Fruit fly (Drosophila melanogaster) whole organism, pupa: Measurements from ENCODE around the gene CG44325.

Source experiments
- CG10348 ChIP-seq: fragments of 200-800 bp; sonication (Bioruptor generic); IDR thresholded peaks from 2 replicates; pipeline ENCODE4 v1.3.6; 2022; ENCODE audit warnings: missing biosample characterization, missing genetic modification characterization
- CG13204 ChIP-seq: fragments of 200-800 bp; sonication (Bioruptor generic); optimal IDR thresholded peaks from 2 replicates; lab custom pipeline; 2018; ENCODE audit warnings: missing biosample characterization, mild to moderate bottlenecking, missing genetic modification characterization, moderate library complexity
- CG14655 ChIP-seq: fragments of 200-800 bp; sonication (Bioruptor generic); optimal IDR thresholded peaks from 3 replicates; lab custom pipeline; 2017; ENCODE audit warnings: mild to moderate bottlenecking, missing biosample characterization, missing genetic modification reagents, missing genetic modification characterization
- CG17806 ChIP-seq: fragments of 200-800 bp; sonication (Bioruptor generic); optimal IDR thresholded peaks from 2 replicates; lab custom pipeline; 2018; ENCODE audit warnings: missing biosample characterization, mild to moderate bottlenecking, missing genetic modification characterization, moderate library complexity
- CG8159 ChIP-seq: fragments of 200-800 bp; sonication (Bioruptor generic); optimal IDR thresholded peaks from 3 replicates; lab custom pipeline; 2018; ENCODE audit warnings: missing biosample characterization, mild to moderate bottlenecking, missing genetic modification characterization, moderate library complexity
- CG8301 ChIP-seq: fragments of 200-800 bp; sonication (Bioruptor generic); optimal IDR thresholded peaks from 2 replicates; lab custom pipeline; 2018; ENCODE audit warnings: missing biosample characterization, mild to moderate bottlenecking, missing genetic modification characterization
- D1 ChIP-seq: fragments of 200-800 bp; sonication (Bioruptor generic); optimal IDR thresholded peaks from 2 replicates; lab custom pipeline; 2018; ENCODE audit warnings: missing biosample characterization, mild to moderate bottlenecking, missing genetic modification characterization, moderate library complexity
- EcR ChIP-seq: fragments of 200-800 bp; sonication (Bioruptor generic); optimal IDR thresholded peaks from 3 replicates; lab custom pipeline; 2019; ENCODE audit warnings: missing biosample characterization, missing genetic modification characterization, mild to moderate bottlenecking, moderate library complexity, missing genetic modification reagents
- Ets98B ChIP-seq: fragments of 200-800 bp; sonication (Bioruptor generic); IDR thresholded peaks from 2 replicates; pipeline ENCODE4 v1.3.6; 2022; ENCODE audit warnings: missing biosample characterization, missing genetic modification characterization
- Pif1B ChIP-seq: fragments of 200-800 bp; sonication (Bioruptor generic); optimal IDR thresholded peaks from 3 replicates; lab custom pipeline; 2016; ENCODE audit warnings: missing biosample characterization, missing genetic modification characterization
- Snoo ChIP-seq: fragments of 200-800 bp; sonication (Bioruptor generic); optimal IDR thresholded peaks from 3 replicates; lab custom pipeline; 2017; ENCODE audit warnings: missing biosample characterization, mild to moderate bottlenecking, missing genetic modification characterization, inconsistent platforms
- fd96Ca ChIP-seq: fragments of 200-800 bp; sonication (Bioruptor generic); IDR thresholded peaks from 3 replicates; pipeline ENCODE4 v1.3.6; 2022; ENCODE audit warnings: missing biosample characterization, missing genetic modification characterization
- gl ChIP-seq: fragments of 200-800 bp; sonication (Bioruptor generic); optimal IDR thresholded peaks from 2 replicates; lab custom pipeline; 2018; ENCODE audit warnings: missing biosample characterization, mild to moderate bottlenecking, missing genetic modification characterization
- rn ChIP-seq: fragments of 200-800 bp; sonication (Bioruptor generic); IDR thresholded peaks from 2 replicates; pipeline ENCODE4 v1.3.6; 2022; ENCODE audit warnings: missing biosample characterization, missing genetic modification characterization

dm6 chrX:9119671-9120364 is 41.5 kb upstream of the CG44325 start:
- TF ChIP-seq EcR (no peak), fd96Ca (no peak), Ets98B (GFP tag; lab: Robert Waterston, UW) (no peak), CG10348 (no peak), Snoo (tag; lab: Kevin White, UChicago) (no peak), CG8159 (tag; lab: Kevin White, UChicago) (no peak), CG17806 (tag; lab: Kevin White, UChicago) (no peak), gl (tag; lab: Kevin White, UChicago) (no peak), Pif1B (GFP tag; lab: Kevin White, UChicago) (no peak), CG14655 (GFP tag; lab: Kevin White, UChicago) (peak; percentile 1), D1 (tag; lab: Kevin White, UChicago) (no peak), CG13204 (GFP tag; lab: Kevin White, UChicago) (no peak), CG8301 (tag; lab: Kevin White, UChicago) (no peak), rn (GFP tag; lab: Robert Waterston, UW) (no peak)
